Worm (Caenorhabditis elegans): Measurements from ENCODE around the gene maph-1.3.

Gene maph-1.3

DNA sequence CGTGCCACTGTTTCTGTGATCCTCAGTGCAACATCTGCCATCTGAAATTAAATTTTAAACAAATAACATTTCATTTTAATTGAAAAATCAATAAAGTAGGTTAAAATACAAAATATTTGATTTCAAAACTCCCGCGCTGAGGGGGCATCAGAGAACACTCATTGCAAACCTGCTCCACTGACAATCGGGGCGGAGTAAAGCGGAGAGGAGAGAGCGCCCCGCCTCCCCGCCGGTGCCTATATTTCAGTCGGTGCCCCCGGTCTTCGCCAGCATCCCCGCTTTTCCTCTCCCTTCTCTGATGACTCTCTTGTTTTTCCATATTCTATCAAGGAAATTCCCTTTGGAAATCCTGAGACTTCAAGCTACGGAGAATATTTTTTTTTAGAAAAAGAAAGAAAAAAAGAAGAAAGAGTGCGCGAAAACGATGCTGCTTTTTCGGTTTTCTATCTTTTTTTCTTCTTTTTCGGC, 18.3 kb downstream of the maph-1.3 start, which contains the start of gene brc-1:
Gene brc-1 (minus strand): TSS at position 51 of the 468 bp plus-strand sequence.
- peak; percentile 42 for TF ChIP-seq cog-1 (tag; optimal IDR thresholded peaks at IDR 0.05)
- TF ChIP-seq ztf-23 (GFP tag; IDR thresholded peaks at IDR 0.05) = peak; percentile 71; the same call in 1 of the 2 replicates
- TF ChIP-seq ztf-29 (GFP tag; IDR thresholded peaks at IDR 0.05) = no peak
- TF ChIP-seq T22C8.4 (GFP tag; IDR thresholded peaks at IDR 0.05) = peak; percentile 54; the same call in 1 of the 2 replicates
- peak; percentile 55; the same call in 1 of the 2 replicates for TF ChIP-seq flt-1 (GFP tag; IDR thresholded peaks at IDR 0.05)
- no peak for TF ChIP-seq med-1 (GFP tag; optimal IDR thresholded peaks at IDR 0.05; ENCODE audit: insufficient read depth)
- TF ChIP-seq tab-1 (GFP tag; IDR thresholded peaks at IDR 0.05) = peak; percentile 29; the same call in 1 of the 2 replicates

ce11 chrIII:3863814-3864507, 19.3 kb downstream of the maph-1.3 start, which contains the start of gene acs-19:
acs-19 (plus strand) TSS chrIII:3864489.
- TF ChIP-seq ztf-23 (GFP tag; IDR thresholded peaks at IDR 0.05) (no peak), cog-1 (tag; optimal IDR thresholded peaks at IDR 0.05) (no peak), ztf-29 (GFP tag; IDR thresholded peaks at IDR 0.05) (no peak), flt-1 (GFP tag; IDR thresholded peaks at IDR 0.05) (no peak)

ce11 chrIII:3867378-3867904, 22.7 kb downstream of the maph-1.3 start, which contains the start of gene rpl-3:
rpl-3 (plus strand) TSS chrIII:3867854.
- peak; percentile 91 for TF ChIP-seq klf-2 (GFP tag; conservative IDR thresholded peaks at IDR 0.05)
- TF ChIP-seq med-1 (GFP tag; optimal IDR thresholded peaks at IDR 0.05; ENCODE audit: insufficient read depth) = peak; percentile 69
- TF ChIP-seq T22C8.4 (GFP tag; IDR thresholded peaks at IDR 0.05) = peak; percentile 96
- peak; percentile 99 for TF ChIP-seq flt-1 (GFP tag; IDR thresholded peaks at IDR 0.05)
- TF ChIP-seq tab-1 (GFP tag; IDR thresholded peaks at IDR 0.05) = peak; percentile 88; the same call in 1 of the 2 replicates
- peak; percentile 98 for TF ChIP-seq ztf-23 (GFP tag; IDR thresholded peaks at IDR 0.05)
- TF ChIP-seq ztf-29 (GFP tag; IDR thresholded peaks at IDR 0.05) = peak; percentile 98
- peak; percentile 100 for TF ChIP-seq cog-1 (tag; optimal IDR thresholded peaks at IDR 0.05)
- peak; percentile 70 for TF ChIP-seq ref-1 (GFP tag; conservative IDR thresholded peaks at IDR 0.05)

- no peak for TF ChIP-seq flt-1 (GFP tag; IDR thresholded peaks at IDR 0.05)
- TF ChIP-seq ztf-29 (GFP tag; IDR thresholded peaks at IDR 0.05) = no peak
- TF ChIP-seq tab-1 (GFP tag; IDR thresholded peaks at IDR 0.05) = no peak
- no peak for TF ChIP-seq klf-2 (GFP tag; conservative IDR thresholded peaks at IDR 0.05)
- no peak for TF ChIP-seq med-1 (GFP tag; optimal IDR thresholded peaks at IDR 0.05; ENCODE audit: insufficient read depth)
- TF ChIP-seq T22C8.4 (GFP tag; IDR thresholded peaks at IDR 0.05) = no peak
- no peak for TF ChIP-seq ref-1 (GFP tag; conservative IDR thresholded peaks at IDR 0.05)
- TF ChIP-seq cog-1 (tag; optimal IDR thresholded peaks at IDR 0.05) = no peak
- no peak for TF ChIP-seq ztf-23 (GFP tag; IDR thresholded peaks at IDR 0.05)
These were observed 23.5 kb downstream of the maph-1.3 start for ce11 chrIII:3867937-3868929.

ce11 chrIII:3869292-3869781, 24.6 kb downstream of the maph-1.3 start:
- peak; percentile 48 for TF ChIP-seq flt-1 (GFP tag; IDR thresholded peaks at IDR 0.05)
- TF ChIP-seq cog-1 (tag; optimal IDR thresholded peaks at IDR 0.05) = no peak

- TF ChIP-seq flt-1 (GFP tag; IDR thresholded peaks at IDR 0.05) (no peak), cog-1 (tag; optimal IDR thresholded peaks at IDR 0.05) (no peak), ztf-29 (GFP tag; IDR thresholded peaks at IDR 0.05) (no peak), ztf-23 (GFP tag; IDR thresholded peaks at IDR 0.05) (no peak), klf-2 (GFP tag; conservative IDR thresholded peaks at IDR 0.05) (no peak), T22C8.4 (GFP tag; IDR thresholded peaks at IDR 0.05) (no peak)
These were observed 27.2 kb downstream of the maph-1.3 start for ce11 chrIII:3871763-3872486.

DNA sequence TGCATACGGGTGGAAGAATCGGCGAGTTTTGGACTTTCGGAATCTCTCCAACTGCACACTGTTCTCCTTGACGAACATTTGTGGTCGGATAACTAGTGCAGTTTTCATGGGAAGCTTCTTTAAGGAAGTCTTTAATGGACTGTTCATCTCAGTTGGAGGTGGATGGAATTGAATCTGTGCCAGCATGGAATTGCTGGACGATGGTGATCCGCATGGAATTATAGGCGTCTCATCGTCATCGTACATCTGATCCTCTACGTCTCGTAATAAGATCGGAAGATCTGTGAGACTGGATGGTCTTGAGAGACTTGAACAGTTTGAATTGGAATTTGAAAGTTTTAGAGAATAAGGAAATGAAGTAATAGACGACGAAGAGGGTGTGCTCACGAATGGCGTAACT, 28.3 kb downstream of the maph-1.3 start:
- TF ChIP-seq T22C8.4 (GFP tag; IDR thresholded peaks at IDR 0.05) (no peak), klf-2 (GFP tag; conservative IDR thresholded peaks at IDR 0.05) (no peak), cog-1 (tag; optimal IDR thresholded peaks at IDR 0.05) (no peak), ztf-23 (GFP tag; IDR thresholded peaks at IDR 0.05) (no peak), ztf-29 (GFP tag; IDR thresholded peaks at IDR 0.05) (no peak), flt-1 (GFP tag; IDR thresholded peaks at IDR 0.05) (no peak), ref-1 (GFP tag; conservative IDR thresholded peaks at IDR 0.05) (no peak), med-1 (GFP tag; optimal IDR thresholded peaks at IDR 0.05; ENCODE audit: insufficient read depth) (no peak), tab-1 (GFP tag; IDR thresholded peaks at IDR 0.05) (no peak)

ce11 chrIII:3873424-3873823, 28.7 kb downstream of the maph-1.3 start:
- TF ChIP-seq tab-1 (GFP tag; IDR thresholded peaks at IDR 0.05) (no peak), ref-1 (GFP tag; conservative IDR thresholded peaks at IDR 0.05) (no peak), T22C8.4 (GFP tag; IDR thresholded peaks at IDR 0.05) (no peak), flt-1 (GFP tag; IDR thresholded peaks at IDR 0.05) (no peak), klf-2 (GFP tag; conservative IDR thresholded peaks at IDR 0.05) (no peak), cog-1 (tag; optimal IDR thresholded peaks at IDR 0.05) (no peak), med-1 (GFP tag; optimal IDR thresholded peaks at IDR 0.05; ENCODE audit: insufficient read depth) (no peak), ztf-29 (GFP tag; IDR thresholded peaks at IDR 0.05) (no peak), ztf-23 (GFP tag; IDR thresholded peaks at IDR 0.05) (no peak)

Data from whole organism, midembryonic.